Worm (Caenorhabditis elegans) whole organism, young adult: ENCODE results near the gene F55G7.1.

Source experiments
- B0261.1 ChIP-seq: sonication (generic microtip); optimal IDR thresholded peaks from 2 replicates; lab custom pipeline; 2016; ENCODE audit warnings: mild to moderate bottlenecking, missing genetic modification characterization, moderate library complexity, missing compliant biosample characterization
- C06A6.2 ChIP-seq: fragments of 200-800 bp; sonication (Bioruptor generic); conservative IDR thresholded peaks from 2 replicates; pipeline ENCODE4 v1.3.6; 2022; ENCODE audit warnings: missing genetic modification characterization, missing compliant biosample characterization
- F10E7.11 ChIP-seq: sonication (generic microtip); optimal IDR thresholded peaks from 2 replicates; lab custom pipeline; 2017; ENCODE audit warnings: mild to moderate bottlenecking, missing genetic modification characterization, moderate library complexity, missing compliant biosample characterization
- F55B11.4 ChIP-seq: sonication (generic microtip); optimal IDR thresholded peaks from 2 replicates; lab custom pipeline; 2016; ENCODE audit warnings: missing compliant biosample characterization, missing genetic modification characterization, borderline replicate concordance; ENCODE audit not compliant: insufficient read depth
- T26A5.8 ChIP-seq: sonication (generic microtip); optimal IDR thresholded peaks from 2 replicates; lab custom pipeline; 2016; ENCODE audit warnings: missing genetic modification characterization, missing compliant biosample characterization
- Y79H2A.3 ChIP-seq: fragments of 200-800 bp; sonication (Bioruptor generic); conservative IDR thresholded peaks from 2 replicates; pipeline ENCODE4 v1.3.6; 2022; ENCODE audit warnings: missing genetic modification reagents, missing genetic modification characterization, missing compliant biosample characterization
- akir-1 ChIP-seq: fragments of 200-800 bp; sonication (Bioruptor generic); optimal IDR thresholded peaks from 2 replicates; lab custom pipeline; 2018; ENCODE audit warnings: mild to moderate bottlenecking, missing genetic modification characterization, moderate library complexity, missing compliant biosample characterization
- atf-7 ChIP-seq: sonication (generic microtip); optimal IDR thresholded peaks from 2 replicates; lab custom pipeline; 2017; ENCODE audit warnings: mild to moderate bottlenecking, missing genetic modification characterization, missing compliant biosample characterization
- attf-3 ChIP-seq: fragments of 200-800 bp; sonication (Bioruptor generic); conservative IDR thresholded peaks from 2 replicates; pipeline ENCODE4 v1.3.6; 2022; ENCODE audit warnings: missing genetic modification reagents, missing genetic modification characterization, missing compliant biosample characterization
- attf-5 ChIP-seq: fragments of 200-800 bp; sonication (Bioruptor generic); optimal IDR thresholded peaks from 2 replicates; lab custom pipeline; 2018; ENCODE audit warnings: mild to moderate bottlenecking, missing genetic modification characterization, missing compliant biosample characterization
- ccch-3 ChIP-seq: fragments of 200-800 bp; sonication (Bioruptor generic); optimal IDR thresholded peaks from 2 replicates; lab custom pipeline; 2018; ENCODE audit warnings: mild to moderate bottlenecking, missing genetic modification characterization, missing compliant biosample characterization
- ceh-27 ChIP-seq: fragments of 200-800 bp; sonication (Bioruptor generic); optimal IDR thresholded peaks from 2 replicates; lab custom pipeline; 2018; ENCODE audit warnings: mild to moderate bottlenecking, missing genetic modification characterization, moderate library complexity, missing compliant biosample characterization
- ceh-79 ChIP-seq: sonication (generic microtip); optimal IDR thresholded peaks from 2 replicates; lab custom pipeline; 2017; ENCODE audit warnings: mild to moderate bottlenecking, missing genetic modification characterization, missing compliant biosample characterization
- chd-7 ChIP-seq: sonication (generic microtip); optimal IDR thresholded peaks from 2 replicates; lab custom pipeline; 2016; ENCODE audit warnings: mild to moderate bottlenecking, missing genetic modification characterization, moderate library complexity, missing compliant biosample characterization
- dox-1 ChIP-seq: fragments of 200-800 bp; sonication (Bioruptor generic); IDR thresholded peaks from 2 replicates; pipeline ENCODE4 v1.3.6; 2022; ENCODE audit warnings: missing genetic modification reagents, missing genetic modification characterization, missing compliant biosample characterization
- dpl-1 ChIP-seq: fragments of 150-350 bp; optimal IDR thresholded peaks from 2 replicates; lab custom pipeline; 2014; ENCODE audit warnings: missing biosample characterization, missing genetic modification reagents, missing genetic modification characterization
- egl-18 ChIP-seq: fragments of 200-800 bp; sonication (Bioruptor generic); IDR thresholded peaks from 2 replicates; pipeline ENCODE4 v1.3.6; 2022; ENCODE audit warnings: missing genetic modification reagents, missing genetic modification characterization, missing compliant biosample characterization
- egl-44 ChIP-seq: fragments of 200-800 bp; sonication (Bioruptor generic); IDR thresholded peaks from 2 replicates; pipeline ENCODE4 v1.3.6; 2022; ENCODE audit warnings: missing genetic modification reagents, missing genetic modification characterization, missing compliant biosample characterization
- ekl-4 ChIP-seq: fragments of 200-800 bp; sonication (Bioruptor generic); IDR thresholded peaks from 2 replicates; pipeline ENCODE4 v1.3.6; 2022; ENCODE audit warnings: missing genetic modification reagents, missing genetic modification characterization, missing compliant biosample characterization
- gei-17 ChIP-seq: fragments of 200-800 bp; sonication (Bioruptor generic); optimal IDR thresholded peaks from 2 replicates; lab custom pipeline; 2018; ENCODE audit warnings: mild to moderate bottlenecking, missing genetic modification characterization, missing compliant biosample characterization
- hlh-12 ChIP-seq: sonication (generic microtip); optimal IDR thresholded peaks from 2 replicates; lab custom pipeline; 2016; ENCODE audit warnings: missing genetic modification characterization, missing compliant biosample characterization
- lag-1 ChIP-seq: fragments of 200-800 bp; sonication (Bioruptor generic); IDR thresholded peaks from 2 replicates; pipeline ENCODE4 v1.3.6; 2022; ENCODE audit warnings: missing genetic modification reagents, missing genetic modification characterization, missing compliant biosample characterization
- lir-1 ChIP-seq: fragments of 200-800 bp; sonication (Bioruptor generic); conservative IDR thresholded peaks from 2 replicates; pipeline ENCODE4 v1.3.6; 2022; ENCODE audit warnings: missing genetic modification reagents, missing genetic modification characterization, missing compliant biosample characterization
- lsl-1 ChIP-seq: fragments of 200-800 bp; sonication (Bioruptor generic); optimal IDR thresholded peaks from 2 replicates; lab custom pipeline; 2018; ENCODE audit warnings: mild to moderate bottlenecking, missing genetic modification characterization, moderate library complexity, missing compliant biosample characterization
- lsy-27 ChIP-seq: sonication (generic microtip); optimal IDR thresholded peaks from 2 replicates; lab custom pipeline; 2017; ENCODE audit warnings: missing genetic modification characterization, mild to moderate bottlenecking, missing compliant biosample characterization, antibody characterized with exemption, missing genotype, borderline replicate concordance; ENCODE audit not compliant: insufficient read depth
- madf-3 ChIP-seq: fragments of 200-800 bp; sonication (Bioruptor generic); IDR thresholded peaks from 2 replicates; pipeline ENCODE4 v1.3.6; 2022; ENCODE audit warnings: missing genetic modification reagents, missing genetic modification characterization, missing compliant biosample characterization
- mxl-1 ChIP-seq: sonication (generic microtip); optimal IDR thresholded peaks from 2 replicates; lab custom pipeline; 2016; ENCODE audit warnings: missing genetic modification characterization, missing compliant biosample characterization
- nhr-80 ChIP-seq: sonication (generic microtip); optimal IDR thresholded peaks from 2 replicates; lab custom pipeline; 2016; ENCODE audit warnings: missing genetic modification characterization, missing compliant biosample characterization
- nhr-90 ChIP-seq: sonication (generic microtip); optimal IDR thresholded peaks from 2 replicates; lab custom pipeline; 2016; ENCODE audit warnings: missing genotype, mild to moderate bottlenecking, missing genetic modification characterization, missing compliant biosample characterization
- pbrm-1 ChIP-seq: fragments of 200-800 bp; sonication (Bioruptor generic); IDR thresholded peaks from 2 replicates; pipeline ENCODE4 v1.3.6; 2022; ENCODE audit warnings: missing genetic modification reagents, missing genetic modification characterization, missing compliant biosample characterization
- rcor-1 ChIP-seq: fragments of 200-800 bp; sonication (Bioruptor generic); IDR thresholded peaks from 2 replicates; pipeline ENCODE4 v1.3.6; 2022; ENCODE audit warnings: missing genetic modification reagents, missing genetic modification characterization, missing compliant biosample characterization
- rpc-1 ChIP-seq, 2 experiments: fragments of 150-350 bp in 1 of 2; sonication (generic microtip) in 1 of 2; optimal IDR thresholded peaks; 2 replicates each; lab custom pipeline; 2014 to 2018; ENCODE audit warnings: missing biosample characterization in 1 of 2, missing genetic modification characterization in 1 of 2, missing genetic modification reagents in 1 of 2, missing genotype in 1 of 2
- sdz-38 ChIP-seq: sonication (generic microtip); optimal IDR thresholded peaks from 2 replicates; lab custom pipeline; 2016; ENCODE audit warnings: missing genotype, missing genetic modification characterization, missing compliant biosample characterization
- unc-130 ChIP-seq: sonication (generic microtip); optimal IDR thresholded peaks from 2 replicates; lab custom pipeline; 2016; ENCODE audit warnings: missing genetic modification reagents, missing genetic modification characterization, missing compliant biosample characterization
- unc-62 ChIP-seq: fragments of 150-350 bp; optimal IDR thresholded peaks from 2 replicates; lab custom pipeline; 2014; ENCODE audit warnings: missing biosample characterization, missing genetic modification reagents, missing genetic modification characterization
- zim-3 ChIP-seq: sonication (generic microtip); optimal IDR thresholded peaks from 2 replicates; lab custom pipeline; 2017; ENCODE audit warnings: mild to moderate bottlenecking, missing genetic modification characterization, moderate library complexity, missing compliant biosample characterization
- ztf-25 ChIP-seq: fragments of 200-800 bp; sonication (Bioruptor generic); IDR thresholded peaks from 2 replicates; pipeline ENCODE4 v1.3.6; 2022; ENCODE audit warnings: missing genetic modification reagents, missing genetic modification characterization, missing compliant biosample characterization

Gene F55G7.1

ce11 chrX:11879871-11880270, 44.4 kb upstream of the F55G7.1 start, which contains the start of the genes Y62H9A.3 and Y62H9A.4:
Gene Y62H9A.3, minus strand, starts transcription at chrX:11879971.
Gene Y62H9A.4, plus strand, starts transcription at chrX:11880126.
- TF ChIP-seq chd-7 (tag; lab: Kevin White, UChicago) = no peak
- no peak for TF ChIP-seq gei-17 (GFP tag; lab: Kevin White, UChicago)
- TF ChIP-seq zim-3 (tag; lab: Kevin White, UChicago) = no peak
- TF ChIP-seq T26A5.8 = no peak
- TF ChIP-seq dox-1 (GFP tag; lab: Robert Waterston, UW) = no peak
- no peak for TF ChIP-seq ceh-27 (GFP tag; lab: Kevin White, UChicago)
- TF ChIP-seq nhr-90 = no peak
- no peak for TF ChIP-seq akir-1
- TF ChIP-seq F55B11.4 = no peak
- no peak for TF ChIP-seq mxl-1 (tag; lab: Kevin White, UChicago)
- no peak for TF ChIP-seq ztf-25 (GFP tag; lab: Robert Waterston, UW)
- no peak for TF ChIP-seq sdz-38
- TF ChIP-seq pbrm-1 = no peak
- TF ChIP-seq attf-5 = no peak
- TF ChIP-seq atf-7 (tag; lab: Kevin White, UChicago) = no peak
- TF ChIP-seq lir-1 = no peak
- TF ChIP-seq unc-62 (GFP tag; lab: Kevin White, UChicago) = no peak
- TF ChIP-seq attf-3 (GFP tag; lab: Robert Waterston, UW) = no peak

ce11 chrX:11882800-11883199, 41.4 kb upstream of the F55G7.1 start, which contains the start of the genes Y62H9A.5 and ule-5:
Gene Y62H9A.5, minus strand, starts transcription at chrX:11882900.
Gene ule-5, plus strand, starts transcription at chrX:11883127.
- TF ChIP-seq dpl-1 (GFP tag; lab: Kevin White, UChicago) = no peak
- TF ChIP-seq madf-3 (GFP tag; lab: Robert Waterston, UW) = no peak
- no peak for TF ChIP-seq unc-130 (GFP tag; lab: Kevin White, UChicago)
- TF ChIP-seq F10E7.11 = no peak
- no peak for TF ChIP-seq lsy-27 (tag; lab: Kevin White, UChicago)
- TF ChIP-seq, all 124 proteins: peak for 0

ce11 chrX:11885577-11885976, 38.7 kb upstream of the F55G7.1 start, which contains the start of gene Y62H9A.7:
Gene Y62H9A.7, minus strand, starts transcription at chrX:11885677.
- TF ChIP-seq ztf-25 (GFP tag; lab: Robert Waterston, UW) (no peak), Y79H2A.3 (GFP tag; lab: Robert Waterston, UW) (no peak), lsl-1 (GFP tag; lab: Kevin White, UChicago) (no peak), nhr-80 (tag; lab: Kevin White, UChicago) (no peak), ceh-79 (tag; lab: Kevin White, UChicago) (no peak), dpl-1 (GFP tag; lab: Kevin White, UChicago) (no peak), rcor-1 (GFP tag; lab: Robert Waterston, UW) (no peak), egl-44 (no peak), ccch-3 (GFP tag; lab: Kevin White, UChicago) (no peak), rpc-1 (optimal IDR thresholded peaks at IDR 0.05; lab: Kevin White, UChicago) (no peak), rpc-1 (tag; optimal IDR thresholded peaks at IDR 0.05; lab: Kevin White, UChicago) (no peak), lag-1 (no peak), egl-18 (no peak), B0261.1 (tag; lab: Kevin White, UChicago) (no peak), C06A6.2 (GFP tag; lab: Robert Waterston, UW) (no peak), hlh-12 (tag; lab: Kevin White, UChicago) (no peak), ekl-4 (GFP tag; lab: Robert Waterston, UW) (no peak)
